Worm (Caenorhabditis elegans) whole organism, L4/young adult: ENCODE data around the gene Y54G2A.72.
"Not testable (repeated sequence)": the region's sequence is repeated elsewhere in the genome, so short reads cannot be mapped to it uniquely, and the experiment has no call there.

ENCODE experiments used
- W03F9.2 ChIP-seq: fragments of 150-350 bp; optimal IDR thresholded peaks from 2 replicates; lab custom pipeline; 2014; ENCODE audit warnings: missing biosample characterization, missing genetic modification characterization
- dao-5 ChIP-seq: sonication (generic microtip); optimal IDR thresholded peaks from 2 replicates; lab custom pipeline; 2016; ENCODE audit warnings: missing genotype, missing genetic modification characterization, moderate library complexity, missing compliant biosample characterization
- him-1 ChIP-seq: sonication (generic microtip); optimal IDR thresholded peaks from 2 replicates; lab custom pipeline; 2016; ENCODE audit warnings: missing genotype, missing genetic modification reagents, missing genetic modification characterization, missing compliant biosample characterization

- TF ChIP-seq him-1; dao-5; W03F9.2 (tag; lab: Kevin White, UChicago): not testable (repeated sequence)
Measured at ce11 chrIV:2801558-2801957, 23.6 kb downstream of the Y54G2A.72 start, which contains the start of gene Y54G2A.44.
